Worm (Caenorhabditis elegans): ENCODE data around the gene dyrb-1.

DNA sequence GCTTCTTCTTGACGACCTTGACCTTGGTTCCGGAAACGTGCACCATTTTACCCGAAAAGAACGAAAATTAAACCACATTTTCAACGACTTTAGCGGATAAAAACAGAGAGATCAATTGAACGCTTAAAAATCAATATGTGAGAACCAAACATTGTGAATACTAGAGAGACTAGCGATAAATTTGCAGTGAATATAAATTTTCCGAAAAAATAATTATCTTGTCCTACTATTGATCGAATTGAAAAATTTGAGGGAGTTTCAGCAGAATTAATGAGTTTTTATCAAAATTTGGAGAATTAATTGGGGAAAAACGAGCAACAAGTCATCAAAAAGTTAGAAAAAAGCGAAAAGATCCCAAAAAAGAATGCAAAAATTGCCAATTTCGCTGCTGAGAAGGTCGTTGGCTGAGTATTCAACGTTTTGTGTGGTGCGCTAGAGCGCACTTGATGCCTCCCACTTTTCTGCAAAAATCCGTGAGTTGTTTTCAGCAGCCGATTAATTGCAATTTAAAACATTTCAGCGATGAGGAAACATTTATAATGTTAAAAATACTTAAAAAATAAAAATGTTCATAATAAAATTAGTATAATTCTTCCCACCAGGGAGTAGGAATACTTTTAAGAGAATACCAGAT lies 49.8 kb downstream of the dyrb-1 start, which contains the start of gene rpl-32:
- TF ChIP-seq sox-4 (tag; optimal IDR thresholded peaks at IDR 0.05) (no peak), nfya-1 (tag; optimal IDR thresholded peaks at IDR 0.05) (peak; percentile 71), pha-4 (tag; optimal IDR thresholded peaks at IDR 0.05) (no peak), unc-55 (GFP tag; optimal IDR thresholded peaks at IDR 0.05) (peak; percentile 6), ceh-34 (tag; optimal IDR thresholded peaks at IDR 0.05) (no peak)
